Worm (Caenorhabditis elegans): ENCODE measurements around the gene F01G10.4.

F01G10.4 gene

DNA sequence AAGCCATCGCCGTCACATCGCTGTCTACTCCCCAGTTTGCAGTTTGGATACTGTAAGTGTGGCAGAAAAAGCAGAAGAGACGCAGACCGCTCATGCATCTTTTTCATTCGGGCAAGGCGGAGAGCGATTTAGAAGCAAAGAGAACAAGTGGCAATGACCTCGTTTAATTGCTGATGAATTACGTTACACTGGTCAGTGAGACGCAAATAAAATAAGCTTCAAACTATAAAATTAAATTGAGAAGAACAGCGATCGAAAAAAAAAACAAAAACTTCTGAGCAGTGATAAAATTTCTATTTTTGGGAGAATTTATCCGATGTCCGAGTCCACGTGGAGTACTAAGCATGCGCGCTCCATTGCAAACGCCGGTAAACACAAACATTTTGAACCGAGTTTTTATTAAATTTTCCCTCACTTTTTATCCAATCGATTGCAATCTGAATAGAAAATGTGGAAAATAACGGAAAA is 10.2 kb downstream of the F01G10.4 start, which contains the start of gene C24F3.2:
Gene C24F3.2, plus strand, starts transcription at position 418 of the 468 bp plus-strand sequence.
- TF ChIP-seq aha-1 (tag; optimal IDR thresholded peaks at IDR 0.05) (no peak), C16A3.4 (tag; optimal IDR thresholded peaks at IDR 0.05) (peak; percentile 45), nhr-20 (tag; optimal IDR thresholded peaks at IDR 0.05) (peak; percentile 80), egl-27 (tag; optimal IDR thresholded peaks at IDR 0.05) (no peak), isw-1 (GFP tag; IDR thresholded peaks at IDR 0.05) (peak; percentile 16; the same call in 1 of the 2 replicates), lin-35 (GFP tag; optimal IDR thresholded peaks at IDR 0.05) (peak; percentile 77 to 87), nhr-28 (tag; optimal IDR thresholded peaks at IDR 0.05) (no peak), lin-14 (GFP tag; optimal IDR thresholded peaks at IDR 0.05) (peak; percentile 94), dpl-1 (GFP tag; optimal IDR thresholded peaks at IDR 0.05) (peak; percentile 60 to 85 (median 74)), hlh-4 (tag; optimal IDR thresholded peaks at IDR 0.05) (no peak), aly-2 (tag; optimal IDR thresholded peaks at IDR 0.05) (no peak), skn-1 (tag; optimal IDR thresholded peaks at IDR 0.05) (peak; percentile 24), irx-1 (tag; optimal IDR thresholded peaks at IDR 0.05) (peak; percentile 61), ztf-4 (tag; optimal IDR thresholded peaks at IDR 0.05) (peak; percentile 48), fkh-8 (tag; optimal IDR thresholded peaks at IDR 0.05) (peak; percentile 69), lir-3 (tag; optimal IDR thresholded peaks at IDR 0.05; ENCODE audit: poor library complexity) (no peak), grh-1 (GFP tag; IDR thresholded peaks at IDR 0.05) (no peak), egl-13 (tag; optimal IDR thresholded peaks at IDR 0.05) (peak; percentile 0), unc-130 (tag; optimal IDR thresholded peaks at IDR 0.05) (peak; percentile 42), nhr-19 (GFP tag; conservative IDR thresholded peaks at IDR 0.05) (peak; percentile 45), swsn-7 (tag; optimal IDR thresholded peaks at IDR 0.05) (peak; percentile 67), mab-9 (GFP tag; IDR thresholded peaks at IDR 0.05) (no peak), lin-39 (tag; optimal IDR thresholded peaks at IDR 0.05) (no peak), nhr-90 (tag; optimal IDR thresholded peaks at IDR 0.05; ENCODE audit: poor library complexity) (peak; percentile 56), elt-3 (tag; optimal IDR thresholded peaks at IDR 0.05) (peak in 2 of 6 experiments; percentile 36 to 54), mep-1 (tag; optimal IDR thresholded peaks at IDR 0.05) (peak; percentile 69), unc-98 (GFP tag; IDR thresholded peaks at IDR 0.05) (no peak), Y116A8C.19 (tag; optimal IDR thresholded peaks at IDR 0.05; ENCODE audit: borderline replicate concordance) (no peak), ces-1 (GFP tag; optimal IDR thresholded peaks at IDR 0.05) (no peak), ceh-82 (tag; optimal IDR thresholded peaks at IDR 0.05) (peak in 1 of 3 experiments; percentile 29), sptf-1 (tag; optimal IDR thresholded peaks at IDR 0.05) (no peak), ets-5 (GFP tag; IDR thresholded peaks at IDR 0.05) (no peak), elt-2 (tag; optimal IDR thresholded peaks at IDR 0.05) (no peak), lsy-2 (tag; optimal IDR thresholded peaks at IDR 0.05) (peak; percentile 92 to 97), nhr-47 (tag; optimal IDR thresholded peaks at IDR 0.05) (peak; percentile 64), F16B12.6 (tag; optimal IDR thresholded peaks at IDR 0.05) (no peak), alr-1 (tag; optimal IDR thresholded peaks at IDR 0.05; ENCODE audit: borderline replicate concordance) (no peak), vab-15 (tag; optimal IDR thresholded peaks at IDR 0.05) (peak; percentile 52), efl-1 (optimal IDR thresholded peaks at IDR 0.05) (peak; percentile 41 to 79), efl-1 (GFP tag; optimal IDR thresholded peaks at IDR 0.05 in 1 of 2) (peak; percentile 80 to 97), ama-1 (optimal IDR thresholded peaks at IDR 0.05) (no peak), rnt-1 (tag; optimal IDR thresholded peaks at IDR 0.05) (peak; percentile 75), hlh-17 (GFP tag; optimal IDR thresholded peaks at IDR 0.05; ENCODE audit: borderline replicate concordance) (no peak), sup-37 (GFP tag; optimal IDR thresholded peaks at IDR 0.05) (peak; percentile 45), nhr-71 (tag; optimal IDR thresholded peaks at IDR 0.05) (peak; percentile 81), zip-4 (GFP tag; optimal IDR thresholded peaks at IDR 0.05) (no peak), snpc-4 (tag; optimal IDR thresholded peaks at IDR 0.05) (peak; percentile 15), blmp-1 (tag; optimal IDR thresholded peaks at IDR 0.05) (peak; percentile 71), nhr-77 (tag; optimal IDR thresholded peaks at IDR 0.05) (peak; percentile 38), tbx-2 (tag; optimal IDR thresholded peaks at IDR 0.05) (peak; percentile 49), efl-3 (GFP tag; optimal IDR thresholded peaks at IDR 0.05) (no peak), nhr-85 (tag) (peak; percentile 94), pqm-1 (tag; optimal IDR thresholded peaks at IDR 0.05) (no peak)
